Worm (Caenorhabditis elegans): ENCODE results near the gene ppk-3.

ppk-3 gene

DNA sequence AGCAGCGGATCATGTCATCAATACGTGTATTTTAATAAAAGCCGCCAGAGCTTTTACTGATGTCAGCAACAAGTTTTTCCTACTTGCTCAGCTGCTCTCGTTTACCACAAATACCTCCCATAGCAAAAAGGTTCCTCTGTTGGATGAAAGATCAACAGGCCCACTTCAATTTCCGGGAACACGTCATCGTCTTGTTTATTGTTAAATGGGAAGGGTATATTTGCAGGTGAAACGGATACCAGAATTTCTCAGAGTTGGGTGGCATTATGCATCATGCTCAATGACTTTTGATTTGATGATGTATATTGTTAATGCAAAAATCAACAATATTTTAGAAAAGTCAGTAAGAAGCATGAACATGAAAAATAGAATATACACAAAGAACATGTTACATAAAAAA is 24.3 kb downstream of the ppk-3 start:
- TF ChIP-seq unc-39 (tag; optimal IDR thresholded peaks at IDR 0.05), result no peak
- TF ChIP-seq gmeb-1 (tag; optimal IDR thresholded peaks at IDR 0.05), result no peak
- no peak for TF ChIP-seq nhr-129 (tag; optimal IDR thresholded peaks at IDR 0.05)

DNA sequence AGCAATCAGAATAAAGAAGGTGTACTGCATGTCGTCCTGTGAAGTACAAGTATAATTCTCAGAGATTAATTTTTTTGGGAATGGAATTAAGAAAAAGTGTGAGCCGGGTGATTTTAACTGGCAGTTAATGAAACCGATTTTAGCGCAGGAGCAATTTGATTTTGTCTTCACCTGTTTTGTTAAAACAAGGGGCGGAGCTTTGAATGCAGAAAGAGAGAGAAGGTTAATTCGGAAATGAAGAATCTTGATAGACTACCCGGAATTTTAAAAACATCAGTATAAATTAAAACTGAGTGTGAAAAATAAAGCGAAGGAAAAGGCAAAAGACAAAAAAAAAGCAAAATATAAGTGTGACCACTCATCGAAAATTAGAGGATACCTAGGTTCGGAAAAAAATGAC is 28.9 kb downstream of the ppk-3 start, which contains the start of gene C05E7.3:
Gene C05E7.3, minus strand, starts transcription at position 101 of the 400 bp plus-strand sequence.
- TF ChIP-seq unc-55 (GFP tag; optimal IDR thresholded peaks at IDR 0.05) (no peak), nhr-21 (tag; optimal IDR thresholded peaks at IDR 0.05) (no peak), lin-39 (tag; optimal IDR thresholded peaks at IDR 0.05) (no peak), ztf-1 (GFP tag; conservative IDR thresholded peaks at IDR 0.05) (no peak), fos-1 (tag; optimal IDR thresholded peaks at IDR 0.05) (no peak), F13H6.1 (tag; optimal IDR thresholded peaks at IDR 0.05) (no peak), nhr-6 (tag; optimal IDR thresholded peaks at IDR 0.05) (no peak)

DNA sequence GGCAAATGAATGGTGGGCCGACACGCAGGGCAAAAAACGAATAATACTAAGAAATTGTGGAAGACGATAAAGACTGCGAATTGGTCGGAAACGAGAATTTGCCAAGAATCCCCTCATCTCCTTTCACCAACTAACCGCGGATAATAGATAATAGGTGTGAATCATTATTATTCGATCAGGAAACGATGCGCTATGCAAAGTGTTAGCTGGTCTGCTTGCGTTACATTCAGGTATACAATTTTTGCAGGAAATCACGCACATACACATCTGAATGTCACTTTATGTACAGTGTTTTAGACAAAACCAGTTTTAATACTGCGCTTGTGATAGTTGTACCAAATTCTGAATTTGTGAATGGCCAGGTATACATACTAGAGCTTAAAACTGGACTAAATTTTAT is 30.8 kb downstream of the ppk-3 start:
- TF ChIP-seq sem-4 (tag; optimal IDR thresholded peaks at IDR 0.05) (no peak), alr-1 (tag; optimal IDR thresholded peaks at IDR 0.05) (no peak), egl-27 (tag; optimal IDR thresholded peaks at IDR 0.05) (no peak), ama-1 (optimal IDR thresholded peaks at IDR 0.05) (no peak), aly-2 (tag; optimal IDR thresholded peaks at IDR 0.05) (no peak), nhr-21 (tag; optimal IDR thresholded peaks at IDR 0.05) (no peak), sma-3 (GFP tag; optimal IDR thresholded peaks at IDR 0.05) (no peak), nhr-23 (tag; optimal IDR thresholded peaks at IDR 0.05) (no peak), lin-13 (GFP tag; optimal IDR thresholded peaks at IDR 0.05) (no peak), nhr-77 (tag; optimal IDR thresholded peaks at IDR 0.05) (no peak), nhr-10 (tag; optimal IDR thresholded peaks at IDR 0.05) (no peak), unc-62 (GFP tag; optimal IDR thresholded peaks at IDR 0.05) (no peak), dmd-4 (tag; optimal IDR thresholded peaks at IDR 0.05) (no peak), ztf-11 (tag; optimal IDR thresholded peaks at IDR 0.05) (no peak), peb-1 (tag; optimal IDR thresholded peaks at IDR 0.05) (no peak), lsy-2 (tag; optimal IDR thresholded peaks at IDR 0.05) (no peak), nhr-12 (tag; optimal IDR thresholded peaks at IDR 0.05) (no peak), nhr-25 (tag; optimal IDR thresholded peaks at IDR 0.05) (no peak)

- TF ChIP-seq Y55F3AM.14 (GFP tag; optimal IDR thresholded peaks at IDR 0.05) (no peak), nhr-6 (tag; optimal IDR thresholded peaks at IDR 0.05) (no peak), lin-11 (tag; optimal IDR thresholded peaks at IDR 0.05) (no peak), sma-9 (GFP tag; optimal IDR thresholded peaks at IDR 0.05) (no peak), sma-9 (tag; optimal IDR thresholded peaks at IDR 0.05) (no peak), snpc-4 (tag; optimal IDR thresholded peaks at IDR 0.05) (no peak), ZK546.5 (tag; optimal IDR thresholded peaks at IDR 0.05) (no peak), dmd-4 (tag; optimal IDR thresholded peaks at IDR 0.05) (no peak), nhr-21 (tag; optimal IDR thresholded peaks at IDR 0.05) (no peak), nhr-12 (tag; optimal IDR thresholded peaks at IDR 0.05) (no peak), nhr-25 (tag; optimal IDR thresholded peaks at IDR 0.05) (no peak), nhr-11 (tag; optimal IDR thresholded peaks at IDR 0.05) (no peak), blmp-1 (tag; optimal IDR thresholded peaks at IDR 0.05; ENCODE audit: insufficient read depth) (no peak), mdl-1 (tag; optimal IDR thresholded peaks at IDR 0.05) (no peak), elt-3 (tag; optimal IDR thresholded peaks at IDR 0.05) (no peak), nhr-129 (tag; optimal IDR thresholded peaks at IDR 0.05) (no peak), crh-2 (tag; optimal IDR thresholded peaks at IDR 0.05) (no peak), F13H6.1 (tag; optimal IDR thresholded peaks at IDR 0.05) (no peak)
These were observed 32.3 kb downstream of the ppk-3 start, which contains the start of gene gmap-2 for ce11 chrX:12943166-12943565. TSS of gene gmap-2 (minus strand) at chrX:12943266.

DNA sequence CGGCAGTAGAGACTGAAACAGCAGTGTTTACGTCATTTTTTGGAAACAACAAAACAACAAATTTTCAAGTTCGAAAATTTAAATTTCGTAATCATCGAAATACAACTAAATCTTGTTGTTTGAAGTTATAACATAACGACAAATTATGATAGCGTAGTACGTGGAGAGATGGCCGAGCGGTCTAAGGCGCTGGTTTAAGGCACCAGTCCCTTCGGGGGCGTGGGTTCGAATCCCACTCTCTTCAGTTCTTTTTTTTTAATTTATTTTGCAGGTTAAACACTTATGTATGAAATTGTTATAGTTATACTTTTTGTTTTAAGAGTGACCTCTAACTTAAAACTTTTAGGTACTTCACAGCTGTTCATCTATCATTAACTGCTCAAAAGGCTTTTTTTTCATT is 33.1 kb downstream of the ppk-3 start:
- TF ChIP-seq sma-3 (GFP tag; optimal IDR thresholded peaks at IDR 0.05) (peak; percentile 15), ceh-16 (tag; optimal IDR thresholded peaks at IDR 0.05) (no peak), fos-1 (tag; optimal IDR thresholded peaks at IDR 0.05) (peak; percentile 16), nhr-6 (tag; optimal IDR thresholded peaks at IDR 0.05) (no peak), nhr-12 (tag; optimal IDR thresholded peaks at IDR 0.05) (no peak)

All from whole organism, L2 larva.